Fruit fly (Drosophila melanogaster): ENCODE measurements around the gene Slbp.

Gene Slbp

dm6 chr3R:29122817-29123611, 30.1 kb downstream of the Slbp start, which contains the start of the genes yem and Ctl2:
yem (minus strand) TSS chr3R:29122879.
Ctl2 (plus strand) TSS chr3R:29123370.
- TF ChIP-seq CG15073 (GFP tag; optimal IDR thresholded peaks at IDR 0.05) = no peak
- TF ChIP-seq ash1 (GFP tag; optimal IDR thresholded peaks at IDR 0.05) = peak; percentile 57
- TF ChIP-seq Bteb2 (GFP tag; optimal IDR thresholded peaks at IDR 0.05) = peak; percentile 73
- peak; percentile 50 for TF ChIP-seq CG11247 (GFP tag; IDR thresholded peaks at IDR 0.05)
- peak; percentile 62 for TF ChIP-seq pb (GFP tag; optimal IDR thresholded peaks at IDR 0.05)
- peak; percentile 87 for TF ChIP-seq rib (GFP tag; IDR thresholded peaks at IDR 0.05)
- no peak for TF ChIP-seq CG10565 (GFP tag; optimal IDR thresholded peaks at IDR 0.05)
- peak; percentile 64 for TF ChIP-seq kay (GFP tag; optimal IDR thresholded peaks at IDR 0.05)
- no peak; the same call in 1 of the 2 replicates for TF ChIP-seq ham (GFP tag; IDR thresholded peaks at IDR 0.05)
- TF ChIP-seq CG6175 (GFP tag; IDR thresholded peaks at IDR 0.05) = peak; percentile 69; the same call in 2 of the 3 replicates
- no peak for TF ChIP-seq Lpt (GFP tag; optimal IDR thresholded peaks at IDR 0.05)
- peak; percentile 32 for TF ChIP-seq CG10979 (tag; optimal IDR thresholded peaks at IDR 0.05)
- peak; percentile 35; the same call in 2 of the 3 replicates for TF ChIP-seq Opbp (GFP tag; IDR thresholded peaks at IDR 0.05; ENCODE audit: partially characterized antibody)
- peak; percentile 42; the same call in 1 of the 3 replicates for TF ChIP-seq otp (GFP tag; IDR thresholded peaks at IDR 0.05)
- TF ChIP-seq Oli (tag; optimal IDR thresholded peaks at IDR 0.05) = peak; percentile 51
- peak; percentile 34 for TF ChIP-seq en (GFP tag; optimal IDR thresholded peaks at IDR 0.05)
- peak; percentile 43 for TF ChIP-seq CG15601 (tag; optimal IDR thresholded peaks at IDR 0.05)
- peak; percentile 29; the same call in 1 of the 3 replicates for TF ChIP-seq CG6791 (GFP tag; IDR thresholded peaks at IDR 0.05; ENCODE audit: partially characterized antibody)
- peak; percentile 72 for TF ChIP-seq CG12391 (tag; optimal IDR thresholded peaks at IDR 0.05)
- TF ChIP-seq Hsf (GFP tag; optimal IDR thresholded peaks at IDR 0.05) = peak; percentile 85
- peak; percentile 84 for TF ChIP-seq gro (GFP tag; optimal IDR thresholded peaks at IDR 0.05)
- no peak; the same call in 1 of the 2 replicates for TF ChIP-seq cas (GFP tag; IDR thresholded peaks at IDR 0.05)
- peak; percentile 53 for TF ChIP-seq psq (GFP tag; optimal IDR thresholded peaks at IDR 0.05)
- TF ChIP-seq corto (GFP tag; optimal IDR thresholded peaks at IDR 0.05) = no peak
- TF ChIP-seq Dip2 (GFP tag; IDR thresholded peaks at IDR 0.05) = no peak
- TF ChIP-seq ranshi (GFP tag; IDR thresholded peaks at IDR 0.05) = peak; percentile 59; the same call in 1 of the 2 replicates
- peak; percentile 30; the same call in 1 of the 2 replicates for TF ChIP-seq Oaz (GFP tag; IDR thresholded peaks at IDR 0.05)
- TF ChIP-seq zf30C (GFP tag; optimal IDR thresholded peaks at IDR 0.05) = no peak
- peak; percentile 79 for TF ChIP-seq CG12659 (GFP tag; optimal IDR thresholded peaks at IDR 0.05)
- TF ChIP-seq nmo (GFP tag; optimal IDR thresholded peaks at IDR 0.05) = peak; percentile 83
- no peak for TF ChIP-seq Scr (GFP tag; IDR thresholded peaks at IDR 0.05; ENCODE audit: partially characterized antibody)
- TF ChIP-seq BEAF-32 (GFP tag; optimal IDR thresholded peaks at IDR 0.05) = peak; percentile 50
- peak; percentile 25 for TF ChIP-seq onecut (GFP tag; IDR thresholded peaks at IDR 0.05)
- TF ChIP-seq cg (GFP tag; optimal IDR thresholded peaks at IDR 0.05) = no peak
- peak; percentile 6 for TF ChIP-seq CG2202 (tag; optimal IDR thresholded peaks at IDR 0.05)
- TF ChIP-seq lab (GFP tag; optimal IDR thresholded peaks at IDR 0.05) = peak; percentile 62
- peak; percentile 95 for TF ChIP-seq CG3995 (GFP tag; optimal IDR thresholded peaks at IDR 0.05)
- TF ChIP-seq Nf-YC (tag; optimal IDR thresholded peaks at IDR 0.05) = peak; percentile 58
- TF ChIP-seq Doc2 (GFP tag; IDR thresholded peaks at IDR 0.05) = 0 out of 2 replicates have a peak, but pooled peaks have one; percentile 29
- TF ChIP-seq mirr (GFP tag; optimal IDR thresholded peaks at IDR 0.05) = peak; percentile 6
- TF ChIP-seq Nf-YA (GFP tag; IDR thresholded peaks at IDR 0.05) = no peak
- TF ChIP-seq NC2α (GFP tag; optimal IDR thresholded peaks at IDR 0.05) = peak; percentile 53
- peak; percentile 80 for TF ChIP-seq Camta (GFP tag; optimal IDR thresholded peaks at IDR 0.05)
- TF ChIP-seq Chrac-16 (GFP tag; optimal IDR thresholded peaks at IDR 0.05) = peak; percentile 71
- TF ChIP-seq run (tag; optimal IDR thresholded peaks at IDR 0.05) = no peak
- TF ChIP-seq CG1832 (GFP tag; optimal IDR thresholded peaks at IDR 0.05) = no peak
- TF ChIP-seq Dbx (GFP tag; IDR thresholded peaks at IDR 0.05) = peak; percentile 78; the same call in 1 of the 3 replicates
- TF ChIP-seq CG9797 (GFP tag; optimal IDR thresholded peaks at IDR 0.05) = peak; percentile 37
- peak; percentile 71 for TF ChIP-seq sisA (GFP tag; IDR thresholded peaks at IDR 0.05)

Measured in whole organism, embryonic.